Fruit fly (Drosophila melanogaster): ENCODE data around the gene CG5004.

The CG5004 gene

dm6 chrX:17122425-17123094 lies 15.2 kb downstream of the CG5004 start (continued):
- TF ChIP-seq phol (tag; optimal IDR thresholded peaks at IDR 0.05) = no peak
- TF ChIP-seq psq (GFP tag; optimal IDR thresholded peaks at IDR 0.05) = no peak
- TF ChIP-seq Deaf1 (tag; optimal IDR thresholded peaks at IDR 0.05) = no peak
- TF ChIP-seq run (tag; optimal IDR thresholded peaks at IDR 0.05) = no peak
- no peak for TF ChIP-seq CG11398 (GFP tag; optimal IDR thresholded peaks at IDR 0.05)
- TF ChIP-seq esg (GFP tag; conservative IDR thresholded peaks at IDR 0.05) = no peak
- no peak for TF ChIP-seq gcm (GFP tag; optimal IDR thresholded peaks at IDR 0.05)
- TF ChIP-seq Drgx (GFP tag; IDR thresholded peaks at IDR 0.05) = no peak
- no peak for TF ChIP-seq CG9876 (GFP tag; optimal IDR thresholded peaks at IDR 0.05)
- TF ChIP-seq CG6272 (GFP tag; IDR thresholded peaks at IDR 0.05) = no peak
- TF ChIP-seq Sox102F (GFP tag; optimal IDR thresholded peaks at IDR 0.05) = peak; percentile 13
- no peak for TF ChIP-seq CG8089 (GFP tag; optimal IDR thresholded peaks at IDR 0.05)
- no peak for TF ChIP-seq nerfin-2 (GFP tag; IDR thresholded peaks at IDR 0.05; ENCODE audit: partially characterized antibody)
- no peak for TF ChIP-seq ken (GFP tag; IDR thresholded peaks at IDR 0.05)
- no peak for TF ChIP-seq oc (tag; optimal IDR thresholded peaks at IDR 0.05)
- TF ChIP-seq chinmo (GFP tag; IDR thresholded peaks at IDR 0.05; ENCODE audit: partially characterized antibody) = 0 out of 4 replicates have a peak, but pooled peaks have one; percentile 43
- no peak for TF ChIP-seq chm (GFP tag; IDR thresholded peaks at IDR 0.05)
- TF ChIP-seq hbn (GFP tag; IDR thresholded peaks at IDR 0.05; ENCODE audit: partially characterized antibody) = no peak
- no peak for TF ChIP-seq nau (GFP tag; optimal IDR thresholded peaks at IDR 0.05)
- no peak for TF ChIP-seq CG7271 (tag; optimal IDR thresholded peaks at IDR 0.05)
- TF ChIP-seq fd64A (GFP tag; optimal IDR thresholded peaks at IDR 0.05) = no peak
- peak in 1 of 2 experiments; percentile 74 for TF ChIP-seq Pdp1 (GFP tag; optimal IDR thresholded peaks at IDR 0.05)
- TF ChIP-seq CG14710 (tag; optimal IDR thresholded peaks at IDR 0.05) = no peak
- no peak for TF ChIP-seq CG3163 (GFP tag; optimal IDR thresholded peaks at IDR 0.05)
- peak; percentile 29 for TF ChIP-seq mirr (GFP tag; optimal IDR thresholded peaks at IDR 0.05)
- TF ChIP-seq CG11093 (GFP tag; IDR thresholded peaks at IDR 0.05) = no peak
- no peak for TF ChIP-seq inv (GFP tag; IDR thresholded peaks at IDR 0.05; ENCODE audit: partially characterized antibody)
- TF ChIP-seq CG4617 (GFP tag; optimal IDR thresholded peaks at IDR 0.05; ENCODE audit: borderline replicate concordance) = no peak
- TF ChIP-seq toy (GFP tag; IDR thresholded peaks at IDR 0.05) = no peak

DNA sequence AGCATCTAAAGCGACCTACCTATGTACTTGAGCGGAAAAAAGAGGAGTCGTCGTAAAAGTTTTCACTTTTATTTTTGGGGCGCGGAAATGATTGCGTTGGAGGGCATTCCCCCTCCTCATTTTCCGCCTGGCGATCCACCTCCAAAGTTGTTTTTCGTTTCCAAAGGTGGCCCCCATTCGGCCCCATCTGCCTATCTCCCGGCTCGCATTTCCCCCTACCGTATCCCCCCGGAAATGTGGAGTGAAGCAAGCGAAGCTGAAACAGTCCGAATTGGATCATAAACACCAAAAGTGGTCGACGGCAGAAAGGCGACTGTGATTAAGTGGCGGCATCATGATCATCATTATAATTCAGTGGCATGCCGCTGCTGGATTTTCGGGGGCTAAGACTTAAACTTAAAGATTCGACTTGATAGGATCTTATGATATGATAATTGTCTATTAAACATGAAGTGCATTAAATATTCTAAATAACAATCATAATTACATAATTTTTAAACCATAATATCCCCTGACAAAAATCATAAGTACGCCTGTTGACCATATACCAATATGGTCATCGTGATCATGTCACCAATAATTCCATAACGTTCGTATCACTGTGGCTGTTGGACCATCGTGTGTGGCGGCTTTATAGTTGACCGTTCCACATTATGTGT lies 16.3 kb downstream of the CG5004 start:
- no peak for TF ChIP-seq NC2β (GFP tag; optimal IDR thresholded peaks at IDR 0.05)
- TF ChIP-seq Hand (GFP tag; optimal IDR thresholded peaks at IDR 0.05) = peak; percentile 35
- TF ChIP-seq pzg (GFP tag; optimal IDR thresholded peaks at IDR 0.05) = no peak
- 0 out of 2 replicates have a peak, but pooled peaks have one; percentile 38 for TF ChIP-seq CG4730 (GFP tag; IDR thresholded peaks at IDR 0.05)
- TF ChIP-seq CG43689 (GFP tag; IDR thresholded peaks at IDR 0.05) = peak; percentile 72
- TF ChIP-seq CG12219 (GFP tag; optimal IDR thresholded peaks at IDR 0.05) = peak; percentile 63
- TF ChIP-seq Optix (GFP tag; IDR thresholded peaks at IDR 0.05) = 0 out of 3 replicates have a peak, but pooled peaks have one; percentile 50
- no peak for TF ChIP-seq Poxn (GFP tag; IDR thresholded peaks at IDR 0.05)
- TF ChIP-seq CG33213 (GFP tag; optimal IDR thresholded peaks at IDR 0.05) = peak; percentile 27
- TF ChIP-seq Usf (GFP tag; optimal IDR thresholded peaks at IDR 0.05) = no peak
- no peak for TF ChIP-seq maf-S (GFP tag; optimal IDR thresholded peaks at IDR 0.05)
- no peak for TF ChIP-seq br (optimal IDR thresholded peaks at IDR 0.05)
- TF ChIP-seq gsb (GFP tag; IDR thresholded peaks at IDR 0.05) = 0 out of 2 replicates have a peak, but pooled peaks have one; percentile 19
- peak; percentile 70; the same call in 1 of the 2 replicates for TF ChIP-seq CG6689 (GFP tag; IDR thresholded peaks at IDR 0.05)
- no peak for TF ChIP-seq CG12236 (GFP tag; optimal IDR thresholded peaks at IDR 0.05)
- TF ChIP-seq her (GFP tag; optimal IDR thresholded peaks at IDR 0.05) = no peak
- peak; percentile 5 for TF ChIP-seq Myb (GFP tag; optimal IDR thresholded peaks at IDR 0.05)
- TF ChIP-seq CG3407 (GFP tag; optimal IDR thresholded peaks at IDR 0.05) = no peak
- no peak for TF ChIP-seq CG7271 (tag; optimal IDR thresholded peaks at IDR 0.05)
- TF ChIP-seq Gsc (GFP tag; IDR thresholded peaks at IDR 0.05) = no peak
- no peak for TF ChIP-seq Tbp (GFP tag; optimal IDR thresholded peaks at IDR 0.05)
- no peak for TF ChIP-seq btn (GFP tag; optimal IDR thresholded peaks at IDR 0.05)

Measured in whole organism, embryonic.